Worm (Caenorhabditis elegans) whole organism, young adult: Measurements from ENCODE around the gene T05C1.1.

Experiments used
- B0336.3 ChIP-seq: fragments of 200-800 bp; sonication (Bioruptor generic); IDR thresholded peaks from 2 replicates; pipeline ENCODE4 v1.3.6; 2022; ENCODE audit warnings: missing genetic modification characterization, missing compliant biosample characterization
- D2030.7 ChIP-seq: fragments of 200-800 bp; sonication (Bioruptor generic); IDR thresholded peaks from 2 replicates; pipeline ENCODE4 v1.3.6; 2022; ENCODE audit warnings: missing genetic modification reagents, missing genetic modification characterization, missing compliant biosample characterization
- F22D6.2 ChIP-seq: sonication (generic microtip); optimal IDR thresholded peaks from 2 replicates; lab custom pipeline; 2016; ENCODE audit warnings: mild to moderate bottlenecking, missing genetic modification characterization, missing compliant biosample characterization
- F33H1.4 ChIP-seq: fragments of 200-800 bp; sonication (Bioruptor generic); IDR thresholded peaks from 2 replicates; pipeline ENCODE4 v1.3.6; 2022; ENCODE audit warnings: missing genetic modification reagents, missing genetic modification characterization, missing compliant biosample characterization
- F49E8.2 ChIP-seq: sonication (generic microtip); optimal IDR thresholded peaks from 3 replicates; lab custom pipeline; 2017; ENCODE audit warnings: missing genetic modification characterization, mild to moderate bottlenecking, missing compliant biosample characterization, antibody characterized with exemption, moderate library complexity; ENCODE audit not compliant: insufficient read depth
- F52B5.7 ChIP-seq: sonication (generic microtip); optimal IDR thresholded peaks from 2 replicates; lab custom pipeline; 2016; ENCODE audit warnings: mild to moderate bottlenecking, missing genetic modification characterization, missing compliant biosample characterization
- F57C9.4 ChIP-seq: sonication (generic microtip); optimal IDR thresholded peaks from 2 replicates; lab custom pipeline; 2017; ENCODE audit warnings: mild to moderate bottlenecking, missing genetic modification characterization, missing compliant biosample characterization
- K12H6.12 ChIP-seq: fragments of 200-800 bp; sonication (Bioruptor generic); optimal IDR thresholded peaks from 2 replicates; lab custom pipeline; 2018; ENCODE audit warnings: mild to moderate bottlenecking, missing genetic modification characterization, missing compliant biosample characterization
- Y53F4B.3 ChIP-seq: fragments of 200-800 bp; sonication (Bioruptor generic); IDR thresholded peaks from 2 replicates; pipeline ENCODE4 v1.3.6; 2022; ENCODE audit warnings: missing genetic modification reagents, missing genetic modification characterization, missing compliant biosample characterization
- ZK185.1 ChIP-seq: sonication (generic microtip); optimal IDR thresholded peaks from 2 replicates; lab custom pipeline; 2016; ENCODE audit warnings: mild to moderate bottlenecking, missing genetic modification characterization, missing compliant biosample characterization; ENCODE audit not compliant: poor library complexity, severe bottlenecking
- cebp-1 ChIP-seq, 2 experiments: fragments of 200-800 bp in 1 of 2; sonication (Bioruptor generic) in 1 of 2; sonication (generic microtip) in 1 of 2; IDR thresholded peaks in 1 of 2; optimal IDR thresholded peaks in 1 of 2; 2 replicates each; pipeline versions ENCODE4 v1.3.6 to Lab custom; 2017 to 2022; ENCODE audit warnings: missing compliant biosample characterization in 2 of 2, missing genetic modification characterization in 2 of 2, mild to moderate bottlenecking in 1 of 2, missing genetic modification reagents in 1 of 2, moderate library complexity in 1 of 2
- ceh-58 ChIP-seq: fragments of 200-800 bp; sonication (Bioruptor generic); IDR thresholded peaks from 2 replicates; pipeline ENCODE4 v1.3.6; 2022; ENCODE audit warnings: missing genetic modification characterization, missing compliant biosample characterization
- ceh-79 ChIP-seq: sonication (generic microtip); optimal IDR thresholded peaks from 2 replicates; lab custom pipeline; 2017; ENCODE audit warnings: mild to moderate bottlenecking, missing genetic modification characterization, missing compliant biosample characterization
- ceh-91 ChIP-seq: fragments of 200-800 bp; sonication (Bioruptor generic); IDR thresholded peaks from 2 replicates; pipeline ENCODE4 v1.3.6; 2022; ENCODE audit warnings: missing genetic modification reagents, missing genetic modification characterization, missing compliant biosample characterization
- dpl-1 ChIP-seq: fragments of 150-350 bp; optimal IDR thresholded peaks from 2 replicates; lab custom pipeline; 2014; ENCODE audit warnings: missing biosample characterization, missing genetic modification reagents, missing genetic modification characterization
- efl-1 ChIP-seq: fragments of 150-350 bp; optimal IDR thresholded peaks from 2 replicates; lab custom pipeline; 2014; ENCODE audit warnings: missing biosample characterization, missing genetic modification reagents, missing genetic modification characterization
- hsf-1 ChIP-seq: fragments of 200-800 bp; sonication (Bioruptor generic); IDR thresholded peaks from 2 replicates; pipeline ENCODE4 v1.3.6; 2022; ENCODE audit warnings: missing genetic modification reagents, missing genetic modification characterization, missing compliant biosample characterization
- lsl-1 ChIP-seq: fragments of 200-800 bp; sonication (Bioruptor generic); optimal IDR thresholded peaks from 2 replicates; lab custom pipeline; 2018; ENCODE audit warnings: mild to moderate bottlenecking, missing genetic modification characterization, moderate library complexity, missing compliant biosample characterization
- madf-6 ChIP-seq: fragments of 200-800 bp; sonication (Bioruptor generic); IDR thresholded peaks from 2 replicates; pipeline ENCODE4 v1.3.6; 2022; ENCODE audit warnings: missing genetic modification reagents, missing genetic modification characterization, missing compliant biosample characterization
- madf-8 ChIP-seq: fragments of 200-800 bp; sonication (Bioruptor generic); conservative IDR thresholded peaks from 2 replicates; pipeline ENCODE4 v1.3.6; 2022; ENCODE audit warnings: missing genetic modification reagents, missing genetic modification characterization, missing compliant biosample characterization
- mcd-1 ChIP-seq: fragments of 200-800 bp; sonication (Bioruptor generic); IDR thresholded peaks from 2 replicates; pipeline ENCODE4 v1.3.6; 2022; ENCODE audit warnings: missing genetic modification reagents, missing genetic modification characterization, missing compliant biosample characterization
- mel-28 ChIP-seq: sonication (generic microtip); optimal IDR thresholded peaks from 2 replicates; lab custom pipeline; 2016; ENCODE audit warnings: borderline replicate concordance, mild to moderate bottlenecking, missing genetic modification characterization, missing compliant biosample characterization
- nfya-1 ChIP-seq: sonication (generic microtip); optimal IDR thresholded peaks from 2 replicates; lab custom pipeline; 2017; ENCODE audit warnings: antibody characterized with exemption, missing compliant biosample characterization, missing genetic modification characterization, borderline replicate concordance; ENCODE audit not compliant: insufficient read depth
- nhr-120 ChIP-seq: fragments of 200-800 bp; sonication (Bioruptor generic); IDR thresholded peaks from 2 replicates; pipeline ENCODE4 v1.3.6; 2022; ENCODE audit warnings: missing genetic modification characterization, missing compliant biosample characterization
- nhr-80 ChIP-seq: sonication (generic microtip); optimal IDR thresholded peaks from 2 replicates; lab custom pipeline; 2016; ENCODE audit warnings: missing genetic modification characterization, missing compliant biosample characterization
- repo-1 ChIP-seq: sonication (generic microtip); optimal IDR thresholded peaks from 2 replicates; lab custom pipeline; 2017; ENCODE audit warnings: mild to moderate bottlenecking, missing genetic modification characterization, missing compliant biosample characterization
- rpc-1 ChIP-seq, 2 experiments: fragments of 150-350 bp in 1 of 2; sonication (generic microtip) in 1 of 2; optimal IDR thresholded peaks; 2 replicates each; lab custom pipeline; 2014 to 2018; ENCODE audit warnings: missing biosample characterization in 1 of 2, missing genetic modification characterization in 1 of 2, missing genetic modification reagents in 1 of 2, missing genotype in 1 of 2
- snpc-1.3 ChIP-seq: sonication (generic microtip); optimal IDR thresholded peaks from 2 replicates; lab custom pipeline; 2017; ENCODE audit warnings: missing genetic modification characterization, mild to moderate bottlenecking, missing compliant biosample characterization, antibody characterized with exemption, moderate library complexity, missing genotype, missing genetic modification reagents; ENCODE audit not compliant: insufficient read depth
- snpc-3.4 ChIP-seq: sonication (generic microtip); optimal IDR thresholded peaks from 2 replicates; lab custom pipeline; 2017; ENCODE audit warnings: missing genetic modification characterization, mild to moderate bottlenecking, missing compliant biosample characterization, antibody characterized with exemption, moderate library complexity, missing genotype, missing genetic modification reagents
- tbp1 ChIP-seq: fragments of 200-800 bp; sonication (Bioruptor generic); optimal IDR thresholded peaks from 2 replicates; lab custom pipeline; 2018; ENCODE audit warnings: mild to moderate bottlenecking, missing genetic modification characterization, missing compliant biosample characterization
- unc-62 ChIP-seq: fragments of 150-350 bp; optimal IDR thresholded peaks from 2 replicates; lab custom pipeline; 2014; ENCODE audit warnings: missing biosample characterization, missing genetic modification reagents, missing genetic modification characterization
- xnd-1 ChIP-seq: sonication (generic microtip); optimal IDR thresholded peaks from 2 replicates; lab custom pipeline; 2016; ENCODE audit warnings: missing genotype, missing genetic modification reagents, missing genetic modification characterization, missing compliant biosample characterization
- ztf-25 ChIP-seq: fragments of 200-800 bp; sonication (Bioruptor generic); IDR thresholded peaks from 2 replicates; pipeline ENCODE4 v1.3.6; 2022; ENCODE audit warnings: missing genetic modification reagents, missing genetic modification characterization, missing compliant biosample characterization
- ztf-28 ChIP-seq: fragments of 200-800 bp; sonication (Bioruptor generic); IDR thresholded peaks from 2 replicates; pipeline ENCODE4 v1.3.6; 2022; ENCODE audit warnings: missing genetic modification reagents, missing genetic modification characterization, missing compliant biosample characterization

The T05C1.1 gene

DNA sequence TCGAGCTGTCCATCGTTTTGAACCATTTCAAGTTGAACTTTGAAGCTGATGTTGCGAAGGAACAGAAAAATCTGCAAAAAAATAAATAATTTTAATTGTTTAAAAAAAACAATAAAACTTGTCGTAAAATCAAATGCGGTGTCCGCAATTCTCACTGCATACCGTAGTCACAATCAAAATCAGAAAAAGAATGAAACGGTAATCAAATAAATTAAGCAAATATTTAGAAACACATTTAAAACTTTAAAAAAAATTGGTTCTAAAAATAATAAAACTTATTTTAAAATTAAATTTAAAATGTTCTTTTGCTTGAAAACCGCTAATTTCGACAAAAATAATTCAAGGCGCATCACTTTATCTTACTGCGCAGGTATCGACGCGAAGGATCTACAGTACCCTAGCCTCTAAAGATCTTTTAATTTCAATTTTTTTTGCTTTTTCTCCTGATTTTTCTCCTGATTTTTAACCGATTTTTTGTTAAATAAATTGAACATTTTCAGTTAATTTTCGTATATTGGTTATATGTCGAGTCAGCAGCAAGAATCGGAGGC is 44.8 kb downstream of the T05C1.1 start, which contains the start of the genes B0304.4 and B0304.2:
Gene B0304.4 (minus strand): TSS at position 101 of the 551 bp plus-strand sequence.
Gene B0304.2 (plus strand): TSS at position 501 of the 551 bp plus-strand sequence.
- TF ChIP-seq ceh-79 (tag; lab: Kevin White, UChicago) = no peak
- TF ChIP-seq K12H6.12 (tag; lab: Kevin White, UChicago) = no peak
- no peak for TF ChIP-seq cebp-1 (GFP tag; IDR thresholded peaks at IDR 0.05; lab: Robert Waterston, UW)
- TF ChIP-seq cebp-1 (tag; optimal IDR thresholded peaks at IDR 0.05; lab: Kevin White, UChicago) = no peak
- no peak for TF ChIP-seq snpc-3.4 (tag; lab: Kevin White, UChicago)
- peak; percentile 86 for TF ChIP-seq lsl-1
- TF ChIP-seq, all 124 proteins: peak for 1

DNA sequence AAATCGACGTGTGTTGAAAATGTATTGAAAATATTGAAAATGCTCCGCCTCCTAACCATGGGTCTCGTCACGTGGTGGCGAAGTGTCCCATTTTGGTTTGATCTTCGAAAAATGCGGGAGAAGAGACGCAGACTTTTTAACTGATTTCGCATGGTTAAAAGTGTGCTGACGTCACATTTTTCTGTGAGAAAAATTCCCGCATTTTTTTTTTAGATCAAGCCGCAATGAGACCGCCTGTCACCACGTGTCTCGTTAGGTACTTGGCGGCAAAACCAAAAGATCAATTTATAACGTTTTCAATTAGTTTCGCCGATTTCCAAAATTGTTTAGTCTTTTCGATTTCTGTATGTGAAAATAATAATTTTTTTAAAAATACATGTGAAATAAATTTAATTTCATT is 46.8 kb downstream of the T05C1.1 start:
- TF ChIP-seq F52B5.7 = no peak
- no peak for TF ChIP-seq nhr-80 (tag; lab: Kevin White, UChicago)
- TF ChIP-seq xnd-1 (tag; lab: Kevin White, UChicago) = peak; percentile 41
- TF ChIP-seq cebp-1 (GFP tag; IDR thresholded peaks at IDR 0.05; lab: Robert Waterston, UW) = no peak
- TF ChIP-seq cebp-1 (tag; optimal IDR thresholded peaks at IDR 0.05; lab: Kevin White, UChicago) = no peak
- TF ChIP-seq F57C9.4 (tag; lab: Kevin White, UChicago) = no peak
- no peak for TF ChIP-seq B0336.3 (GFP tag; lab: Robert Waterston, UW)
- no peak for TF ChIP-seq ztf-28
- TF ChIP-seq nfya-1 (tag; lab: Kevin White, UChicago) = no peak
- no peak for TF ChIP-seq unc-62 (GFP tag; lab: Kevin White, UChicago)
- TF ChIP-seq hsf-1 (GFP tag; lab: Robert Waterston, UW) = no peak
- TF ChIP-seq ceh-58 (GFP tag; lab: Robert Waterston, UW) = no peak
- no peak for TF ChIP-seq dpl-1 (GFP tag; lab: Kevin White, UChicago)
- TF ChIP-seq Y53F4B.3 = no peak
- 0 out of 2 replicates have a peak, but pooled peaks have one; percentile 11 for TF ChIP-seq ceh-91
- no peak for TF ChIP-seq rpc-1 (optimal IDR thresholded peaks at IDR 0.05; lab: Kevin White, UChicago)
- TF ChIP-seq rpc-1 (tag; optimal IDR thresholded peaks at IDR 0.05; lab: Kevin White, UChicago) = no peak
- no peak for TF ChIP-seq mcd-1 (GFP tag; lab: Robert Waterston, UW)
- TF ChIP-seq repo-1 (tag; lab: Kevin White, UChicago) = no peak
- TF ChIP-seq madf-6 (GFP tag; lab: Robert Waterston, UW) = peak; percentile 81
- no peak for TF ChIP-seq snpc-1.3
- peak; percentile 62 for TF ChIP-seq madf-8
- no peak for TF ChIP-seq ztf-25 (GFP tag; lab: Robert Waterston, UW)
- TF ChIP-seq mel-28 (tag; lab: Kevin White, UChicago) = no peak
- TF ChIP-seq tbp1 (GFP tag; lab: Kevin White, UChicago) = no peak
- peak; percentile 59 for TF ChIP-seq efl-1

DNA sequence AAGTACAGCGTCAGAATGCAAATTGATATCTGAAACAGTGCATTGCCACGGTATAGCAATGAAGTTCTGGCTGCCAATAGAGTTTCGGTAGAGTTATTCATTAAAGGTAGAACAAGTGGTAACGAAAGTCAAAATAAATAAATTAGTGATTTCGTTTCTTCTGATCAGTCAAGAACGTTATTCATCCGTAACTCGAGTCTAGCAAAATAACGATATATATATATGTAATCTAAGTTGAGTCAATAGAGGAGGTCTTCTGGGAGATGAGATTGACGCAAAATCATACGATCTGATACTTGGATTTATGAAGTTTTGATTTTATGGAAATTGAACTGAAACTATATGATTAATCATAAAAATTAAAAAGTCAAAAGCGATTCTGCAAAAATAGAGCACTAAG is 49.4 kb downstream of the T05C1.1 start, which contains the start of gene sra-35:
Gene sra-35 (minus strand): TSS at position 101 of the 400 bp plus-strand sequence.
- TF ChIP-seq F22D6.2 (tag; lab: Kevin White, UChicago) (no peak), F33H1.4 (GFP tag; lab: Robert Waterston, UW) (no peak), F49E8.2 (tag; lab: Kevin White, UChicago) (no peak), efl-1 (no peak), D2030.7 (GFP tag; lab: Robert Waterston, UW) (no peak), ZK185.1 (tag; lab: Kevin White, UChicago) (no peak), nhr-120 (GFP tag; lab: Robert Waterston, UW) (no peak)
- TF ChIP-seq, all 124 proteins: peak for 0
